Fruit fly (Drosophila melanogaster) whole organism, embryonic: Measurements from ENCODE around the gene CG2772.

Experiments
- Asciz ChIP-seq: fragments of 200-800 bp; sonication (Bioruptor generic); optimal IDR thresholded peaks from 2 replicates; lab custom pipeline; 2017; ENCODE audit warnings: missing biosample characterization, mild to moderate bottlenecking, missing genetic modification characterization, missing genetic modification reagents
- Awh ChIP-seq: fragments of 200-800 bp; sonication (Bioruptor generic); IDR thresholded peaks from 2 replicates; pipeline ENCODE4, ENCODE4 v1.3.6; 2022; ENCODE audit warnings: missing biosample characterization, missing genetic modification characterization
- CG10654 ChIP-seq: fragments of 200-800 bp; sonication (Bioruptor generic); optimal IDR thresholded peaks from 2 replicates; lab custom pipeline; 2016; ENCODE audit warnings: missing biosample characterization, missing genetic modification characterization
- CG11093 ChIP-seq: fragments of 200-800 bp; sonication (Bioruptor generic); IDR thresholded peaks from 3 replicates; pipeline ENCODE4 v1.3.6; 2022; ENCODE audit warnings: missing biosample characterization, missing genetic modification characterization
- CG42726 ChIP-seq: fragments of 200-800 bp; sonication (Bioruptor generic); IDR thresholded peaks from 2 replicates; pipeline ENCODE4 v1.3.6; 2022; ENCODE audit warnings: missing biosample characterization, missing genetic modification characterization; ENCODE audit not compliant: partially characterized antibody
- Jarid2 ChIP-seq: fragments of 200-800 bp; sonication (Bioruptor generic); optimal IDR thresholded peaks from 3 replicates; lab custom pipeline; 2017; ENCODE audit warnings: mild to moderate bottlenecking, missing biosample characterization, missing genetic modification reagents, missing genetic modification characterization
- Kr ChIP-seq: fragments of 200-800 bp; sonication (Bioruptor generic); optimal IDR thresholded peaks from 2 replicates; lab custom pipeline; 2017; ENCODE audit warnings: missing biosample characterization, mild to moderate bottlenecking, missing genetic modification characterization
- ap ChIP-seq: fragments of 200-800 bp; sonication (Bioruptor generic); IDR thresholded peaks from 2 replicates; pipeline ENCODE4 v1.3.6; 2022; ENCODE audit warnings: missing biosample characterization, missing genetic modification characterization
- eve ChIP-seq, 2 experiments: fragments of >200 bp; optimal IDR thresholded peaks; 2 replicates each; lab custom pipeline; 2017; ENCODE audit warnings: missing biosample characterization in 2 of 2, missing genetic modification characterization in 2 of 2
- twi ChIP-seq: fragments of 200-800 bp; optimal IDR thresholded peaks from 2 replicates; lab custom pipeline; 2019; ENCODE audit warnings: missing biosample characterization, mild to moderate bottlenecking, missing genetic modification characterization, moderate library complexity
- tx ChIP-seq: fragments of 200-800 bp; sonication (Bioruptor generic); optimal IDR thresholded peaks from 2 replicates; lab custom pipeline; 2016; ENCODE audit warnings: missing biosample characterization, missing genetic modification characterization

- TF ChIP-seq ap (GFP tag; lab: Robert Waterston, UW) (no peak), tx (no peak), CG10654 (GFP tag; lab: Kevin White, UChicago) (no peak), Jarid2 (GFP tag; lab: Kevin White, UChicago) (no peak), twi (tag; lab: Kevin White, UChicago) (peak; percentile 86), CG11093 (GFP tag; lab: Robert Waterston, UW) (no peak), Kr (GFP tag; lab: Kevin White, UChicago) (no peak), Asciz (no peak), Awh (GFP tag; lab: Robert Waterston, UW) (no peak), eve (GFP tag; optimal IDR thresholded peaks at IDR 0.05; lab: Kevin White, UChicago) (no peak), CG42726 (no peak)
Observed at dm6 chr2L:3479697-3480442, 34.1 kb downstream of the CG2772 start.
